Fruit fly (Drosophila melanogaster): ENCODE measurements around the gene CG13775.

Gene CG13775

DNA sequence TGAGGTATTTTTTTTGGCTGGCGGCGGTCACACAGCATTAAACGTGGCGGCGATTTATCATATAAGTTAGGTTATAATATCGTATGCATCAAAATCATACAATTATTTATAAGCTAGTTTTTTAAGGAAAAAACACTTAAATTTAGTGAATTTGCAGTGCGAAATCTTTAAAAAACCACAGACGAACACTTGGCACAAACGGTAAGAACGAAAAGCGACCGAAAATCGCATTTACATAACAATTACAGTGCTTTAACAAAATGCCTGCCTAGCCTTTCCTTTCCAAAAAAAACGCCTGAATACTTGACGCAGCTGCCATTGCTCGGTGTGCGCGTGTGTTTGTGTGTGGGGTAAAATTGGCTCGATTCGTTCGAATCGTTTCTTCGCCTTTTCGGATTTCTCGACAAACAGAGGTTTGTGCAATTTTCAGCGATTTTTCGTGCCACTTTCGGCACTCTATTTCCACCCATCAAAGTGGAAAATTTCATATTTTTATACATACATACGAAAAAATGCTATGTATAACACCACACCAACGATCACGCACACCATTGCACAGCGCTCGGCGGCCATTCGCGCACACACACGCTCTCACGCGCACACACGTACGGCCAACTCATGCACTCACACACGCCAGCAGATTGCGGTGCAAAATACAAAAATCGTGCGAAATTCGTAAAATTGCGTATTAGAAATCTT, 35.9 kb downstream of the CG13775 start, which contains the start of gene Hrb27C (continued):
- TF ChIP-seq z (GFP tag; IDR thresholded peaks at IDR 0.05) (no peak), YL-1 (GFP tag; optimal IDR thresholded peaks at IDR 0.05) (peak; percentile 74), trem (tag; optimal IDR thresholded peaks at IDR 0.05) (no peak), gsb (GFP tag; IDR thresholded peaks at IDR 0.05) (no peak), CG6854 (GFP tag; optimal IDR thresholded peaks at IDR 0.05) (no peak), CG9215 (GFP tag; IDR thresholded peaks at IDR 0.05) (no peak), Nf-YB (GFP tag; optimal IDR thresholded peaks at IDR 0.05) (peak; percentile 16), gcm (GFP tag; optimal IDR thresholded peaks at IDR 0.05) (no peak), Awh (GFP tag; IDR thresholded peaks at IDR 0.05) (no peak), CG1233 (GFP tag; optimal IDR thresholded peaks at IDR 0.05) (no peak)

DNA sequence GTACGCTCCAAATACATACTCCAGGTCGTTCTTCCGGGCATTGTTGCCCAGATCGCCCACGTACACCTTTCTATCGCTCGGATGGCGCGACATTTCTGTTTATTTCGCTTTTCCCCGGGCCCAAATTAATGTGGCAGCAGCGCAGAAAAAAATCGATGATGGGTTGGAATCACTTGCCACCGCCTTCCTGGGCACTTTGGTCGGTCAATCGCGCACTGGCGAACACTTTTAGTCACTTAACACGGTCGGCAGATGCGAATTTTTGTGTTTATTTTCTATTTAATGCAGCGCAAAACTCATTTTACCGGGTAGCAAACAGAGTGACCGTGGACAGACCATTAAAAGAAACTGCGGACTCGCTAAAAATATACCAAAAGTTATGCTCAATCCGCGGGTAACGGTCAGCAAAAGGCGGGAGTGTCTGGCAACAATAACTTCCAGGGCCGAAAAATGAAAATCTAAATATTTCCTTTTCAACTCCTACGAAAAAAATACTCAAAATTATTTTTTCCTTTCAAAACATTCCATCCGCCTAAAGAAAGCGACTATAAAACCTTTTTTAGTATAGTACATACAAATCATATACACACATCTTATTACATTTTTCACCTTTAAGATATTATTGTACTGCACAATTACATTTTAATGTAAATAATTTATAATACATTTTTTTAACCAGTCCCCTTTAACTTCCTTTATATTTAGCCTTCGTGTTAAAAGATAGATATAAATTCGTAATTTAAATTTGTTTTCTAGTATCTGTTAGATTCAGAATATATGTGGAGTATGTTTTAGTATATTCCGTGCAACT, 36.7 kb downstream of the CG13775 start, which contains the start of gene x16:
Gene x16, minus strand, starts transcription at position 361 of the 811 bp plus-strand sequence.
- peak; percentile 80 for TF ChIP-seq onecut (GFP tag; IDR thresholded peaks at IDR 0.05)
- peak; percentile 83 for TF ChIP-seq CG7928 (GFP tag; optimal IDR thresholded peaks at IDR 0.05)
- no peak for TF ChIP-seq Vsx1 (GFP tag; optimal IDR thresholded peaks at IDR 0.05)
- peak; percentile 39 for TF ChIP-seq MBD-R2 (GFP tag; IDR thresholded peaks at IDR 0.05)
- TF ChIP-seq CG9797 (GFP tag; optimal IDR thresholded peaks at IDR 0.05), result peak; percentile 77
- no peak for TF ChIP-seq CG15073 (GFP tag; optimal IDR thresholded peaks at IDR 0.05)
- TF ChIP-seq CG14710 (tag; optimal IDR thresholded peaks at IDR 0.05), result peak; percentile 50
- TF ChIP-seq Myb (GFP tag; optimal IDR thresholded peaks at IDR 0.05), result peak; percentile 68
- peak; percentile 35 for TF ChIP-seq CG11504 (tag; optimal IDR thresholded peaks at IDR 0.05)
- peak; percentile 54 for TF ChIP-seq E2f2 (GFP tag; IDR thresholded peaks at IDR 0.05)
- peak; percentile 39; the same call in 1 of the 2 replicates for TF ChIP-seq slbo (GFP tag; IDR thresholded peaks at IDR 0.05)
- no peak for TF ChIP-seq cato (GFP tag; optimal IDR thresholded peaks at IDR 0.05; ENCODE audit: borderline replicate concordance)
- peak; percentile 23 for TF ChIP-seq CG4424 (GFP tag; optimal IDR thresholded peaks at IDR 0.05)
- peak; percentile 10 for TF ChIP-seq Med (GFP tag)
- TF ChIP-seq NFAT (GFP tag; IDR thresholded peaks at IDR 0.05), result 0 out of 2 replicates have a peak, but pooled peaks have one; percentile 10
- TF ChIP-seq ash1 (GFP tag; optimal IDR thresholded peaks at IDR 0.05), result no peak
- TF ChIP-seq Hsf (GFP tag; optimal IDR thresholded peaks at IDR 0.05), result peak; percentile 10
- TF ChIP-seq Dad (GFP tag; optimal IDR thresholded peaks at IDR 0.05), result no peak
- TF ChIP-seq CG3995 (GFP tag; optimal IDR thresholded peaks at IDR 0.05), result peak; percentile 56
- TF ChIP-seq hkb (optimal IDR thresholded peaks at IDR 0.05), result peak; percentile 29
- no peak for TF ChIP-seq hkb (GFP tag; IDR thresholded peaks at IDR 0.05)
- no peak for TF ChIP-seq CG12769 (tag; optimal IDR thresholded peaks at IDR 0.05)
- TF ChIP-seq CG17568 (GFP tag; optimal IDR thresholded peaks at IDR 0.05), result no peak
- no peak for TF ChIP-seq bab2 (GFP tag; optimal IDR thresholded peaks at IDR 0.05)
- TF ChIP-seq Dbx (GFP tag; IDR thresholded peaks at IDR 0.05), result 0 out of 3 replicates have a peak, but pooled peaks have one; percentile 2
- no peak for TF ChIP-seq CG1024 (GFP tag; IDR thresholded peaks at IDR 0.05)
- TF ChIP-seq BEAF-32 (GFP tag; optimal IDR thresholded peaks at IDR 0.05), result peak; percentile 37
- TF ChIP-seq CG3847 (GFP tag; IDR thresholded peaks at IDR 0.05), result peak; percentile 36; the same call in 1 of the 2 replicates
- peak; percentile 15 for TF ChIP-seq gem (tag; optimal IDR thresholded peaks at IDR 0.05)
- 0 out of 2 replicates have a peak, but pooled peaks have one; percentile 10 for TF ChIP-seq sisA (GFP tag; IDR thresholded peaks at IDR 0.05)
- TF ChIP-seq gfzf (GFP tag; optimal IDR thresholded peaks at IDR 0.05), result peak; percentile 85
- peak; percentile 45 for TF ChIP-seq CG4617 (GFP tag; optimal IDR thresholded peaks at IDR 0.05; ENCODE audit: borderline replicate concordance)
- TF ChIP-seq chn (GFP tag; optimal IDR thresholded peaks at IDR 0.05), result no peak
- TF ChIP-seq CG10462 (GFP tag; optimal IDR thresholded peaks at IDR 0.05), result no peak
- peak; percentile 10 for TF ChIP-seq CG30403 (GFP tag; optimal IDR thresholded peaks at IDR 0.05)
- peak; percentile 16 for TF ChIP-seq gsb-n (tag; optimal IDR thresholded peaks at IDR 0.05)
- TF ChIP-seq Hr3 (GFP tag; optimal IDR thresholded peaks at IDR 0.05), result peak; percentile 3

All from whole organism, embryonic.